Worm (Caenorhabditis elegans) whole organism, midembryonic: Measurements from ENCODE around the gene F25D1.5.

Experiments
- flt-1 ChIP-seq: fragments of 200-800 bp; sonication (Bioruptor generic); IDR thresholded peaks from 2 replicates; pipeline ENCODE4 v1.3.6; 2022; ENCODE audit warnings: missing genetic modification characterization, missing compliant biosample characterization
- klf-2 ChIP-seq: fragments of 200-800 bp; sonication (Bioruptor generic); conservative IDR thresholded peaks from 2 replicates; pipeline ENCODE4 v1.3.6; 2022; ENCODE audit warnings: missing genetic modification reagents, missing genetic modification characterization, missing compliant biosample characterization
- ref-1 ChIP-seq: fragments of 200-800 bp; sonication (Bioruptor generic); conservative IDR thresholded peaks from 2 replicates; pipeline ENCODE4 v1.3.6; 2022; ENCODE audit warnings: missing genetic modification reagents, missing genetic modification characterization, missing compliant biosample characterization
- tab-1 ChIP-seq: fragments of 200-800 bp; sonication (Bioruptor generic); IDR thresholded peaks from 2 replicates; pipeline ENCODE4 v1.3.6; 2022; ENCODE audit warnings: missing genetic modification characterization, missing compliant biosample characterization
- ztf-23 ChIP-seq: fragments of 200-800 bp; sonication (Bioruptor generic); IDR thresholded peaks from 2 replicates; pipeline ENCODE4 v1.3.6; 2022; ENCODE audit warnings: missing genetic modification reagents, missing genetic modification characterization, missing compliant biosample characterization

ce11 chrV:10581837-10582300, 35.3 kb upstream of the F25D1.5 start, which contains the start of gene T21C9.6:
- TF ChIP-seq ref-1 (GFP tag; lab: Robert Waterston, UW) (no peak), klf-2 (GFP tag; lab: Robert Waterston, UW) (no peak), ztf-23 (no peak), flt-1 (no peak), tab-1 (GFP tag; lab: Robert Waterston, UW) (no peak)
